Worm (Caenorhabditis elegans): ENCODE measurements around the gene F40F8.3.

F40F8.3 gene

ce11 chrII:11157660-11158059, 28.6 kb downstream of the F40F8.3 start:
- TF ChIP-seq hlh-13 (GFP tag; optimal IDR thresholded peaks at IDR 0.05) (peak; percentile 31), ttx-3 (tag; optimal IDR thresholded peaks at IDR 0.05) (peak; percentile 27), ceh-6 (GFP tag; optimal IDR thresholded peaks at IDR 0.05) (peak; percentile 11), rnt-1 (tag; optimal IDR thresholded peaks at IDR 0.05) (no peak), unc-42 (tag; optimal IDR thresholded peaks at IDR 0.05) (peak; percentile 49), unc-3 (GFP tag; conservative IDR thresholded peaks at IDR 0.05) (peak; percentile 52; the same call in 1 of the 2 replicates), unc-3 (tag; optimal IDR thresholded peaks at IDR 0.05) (no peak), nhr-232 (tag; optimal IDR thresholded peaks at IDR 0.05) (peak; percentile 27), lim-6 (tag; optimal IDR thresholded peaks at IDR 0.05) (no peak), madf-2 (tag; optimal IDR thresholded peaks at IDR 0.05) (peak; percentile 25), ceh-14 (tag; optimal IDR thresholded peaks at IDR 0.05) (peak; percentile 10), ceh-22 (tag; optimal IDR thresholded peaks at IDR 0.05) (no peak), ceh-9 (tag; optimal IDR thresholded peaks at IDR 0.05) (no peak), ets-4 (tag; optimal IDR thresholded peaks at IDR 0.05) (no peak), ceh-18 (tag; optimal IDR thresholded peaks at IDR 0.05) (peak; percentile 48), pat-9 (tag; optimal IDR thresholded peaks at IDR 0.05) (peak; percentile 20), fax-1 (tag; optimal IDR thresholded peaks at IDR 0.05) (peak; percentile 38), C08G9.2 (tag; optimal IDR thresholded peaks at IDR 0.05) (peak; percentile 38), fkh-10 (GFP tag; optimal IDR thresholded peaks at IDR 0.05) (no peak), pax-1 (tag; optimal IDR thresholded peaks at IDR 0.05) (no peak), odd-2 (tag; optimal IDR thresholded peaks at IDR 0.05) (no peak), T23F11.4 (GFP tag; optimal IDR thresholded peaks at IDR 0.05) (no peak), mec-3 (tag; optimal IDR thresholded peaks at IDR 0.05; ENCODE audit: borderline replicate concordance) (no peak), pag-3 (tag; optimal IDR thresholded peaks at IDR 0.05; ENCODE audit: borderline replicate concordance) (peak; percentile 28), unc-86 (tag; optimal IDR thresholded peaks at IDR 0.05) (no peak), dve-1 (tag; optimal IDR thresholded peaks at IDR 0.05) (peak; percentile 51), F13H6.1 (tag; optimal IDR thresholded peaks at IDR 0.05) (no peak), sox-4 (tag; optimal IDR thresholded peaks at IDR 0.05) (peak; percentile 46), lin-11 (tag; optimal IDR thresholded peaks at IDR 0.05) (no peak), ceh-34 (tag; optimal IDR thresholded peaks at IDR 0.05) (peak; percentile 8), elt-4 (tag; optimal IDR thresholded peaks at IDR 0.05) (no peak), ceh-19 (GFP tag; optimal IDR thresholded peaks at IDR 0.05) (no peak), ceh-30 (tag; optimal IDR thresholded peaks at IDR 0.05) (no peak), pqm-1 (tag; optimal IDR thresholded peaks at IDR 0.05) (no peak), ref-2 (tag; optimal IDR thresholded peaks at IDR 0.05) (no peak), fkh-6 (tag; optimal IDR thresholded peaks at IDR 0.05) (peak; percentile 48), ceh-24 (tag; optimal IDR thresholded peaks at IDR 0.05) (no peak), tbx-7 (tag; optimal IDR thresholded peaks at IDR 0.05) (no peak), tbx-2 (tag; optimal IDR thresholded peaks at IDR 0.05) (peak; percentile 14), ceh-48 (tag; optimal IDR thresholded peaks at IDR 0.05) (peak; percentile 26), hlh-30 (tag; optimal IDR thresholded peaks at IDR 0.05; ENCODE audit: insufficient read depth) (no peak), che-1 (tag; optimal IDR thresholded peaks at IDR 0.05) (peak; percentile 57), npax-4 (tag; optimal IDR thresholded peaks at IDR 0.05) (no peak), ama-1 (optimal IDR thresholded peaks at IDR 0.05) (no peak), nfya-1 (tag; optimal IDR thresholded peaks at IDR 0.05) (peak; percentile 21), dmd-4 (tag; optimal IDR thresholded peaks at IDR 0.05; ENCODE audit: borderline replicate concordance) (peak; percentile 19), ceh-31 (tag; optimal IDR thresholded peaks at IDR 0.05) (peak; percentile 32), sdc-2 (tag; optimal IDR thresholded peaks at IDR 0.05) (peak; percentile 35), pha-4 (tag; optimal IDR thresholded peaks at IDR 0.05) (no peak), syd-9 (tag; optimal IDR thresholded peaks at IDR 0.05) (peak; percentile 47), ceh-2 (tag; optimal IDR thresholded peaks at IDR 0.05) (peak; percentile 38), hlh-15 (tag; optimal IDR thresholded peaks at IDR 0.05) (no peak), gmeb-2 (tag; optimal IDR thresholded peaks at IDR 0.05) (peak; percentile 27), hlh-6 (tag; optimal IDR thresholded peaks at IDR 0.05) (no peak)
